Worm (Caenorhabditis elegans) whole organism, L2 larva: ENCODE results near the gene cld-9.
A peak's percentile ranks its signal among the peaks of the same experiment; 100 is the strongest.

Experiments used
- C34F6.9 ChIP-seq: fragments of 150-350 bp; optimal IDR thresholded peaks from 2 replicates; lab custom pipeline; 2014; ENCODE audit warnings: missing biosample characterization, missing genetic modification characterization
- F13H6.1 ChIP-seq: sonication (generic microtip); optimal IDR thresholded peaks from 2 replicates; lab custom pipeline; 2016; ENCODE audit warnings: missing genetic modification characterization, missing compliant biosample characterization
- Y55F3AM.14 ChIP-seq: fragments of 200-800 bp; sonication (Bioruptor generic); optimal IDR thresholded peaks from 2 replicates; lab custom pipeline; 2018; ENCODE audit warnings: mild to moderate bottlenecking, missing genetic modification characterization, missing compliant biosample characterization
- alr-1 ChIP-seq: fragments of 150-350 bp; optimal IDR thresholded peaks from 2 replicates; lab custom pipeline; 2014; ENCODE audit warnings: missing biosample characterization, missing genetic modification characterization
- aly-2 ChIP-seq: fragments of 150-350 bp; optimal IDR thresholded peaks from 2 replicates; lab custom pipeline; 2014; ENCODE audit warnings: missing biosample characterization, missing genetic modification characterization
- blmp-1 ChIP-seq: sonication (generic microtip); optimal IDR thresholded peaks from 2 replicates; lab custom pipeline; 2017; ENCODE audit warnings: missing genetic modification characterization, mild to moderate bottlenecking, missing compliant biosample characterization, antibody characterized with exemption, moderate library complexity; ENCODE audit not compliant: insufficient read depth
- ceh-16 ChIP-seq: fragments of 150-350 bp; optimal IDR thresholded peaks from 2 replicates; lab custom pipeline; 2014; ENCODE audit warnings: missing biosample characterization, missing genetic modification characterization
- ceh-82 ChIP-seq: fragments of 150-350 bp; optimal IDR thresholded peaks from 2 replicates; lab custom pipeline; 2014; ENCODE audit warnings: missing biosample characterization, missing genetic modification characterization
- crh-2 ChIP-seq: sonication (generic microtip); optimal IDR thresholded peaks from 2 replicates; lab custom pipeline; 2017; ENCODE audit warnings: missing biosample characterization, missing genetic modification characterization
- dmd-4 ChIP-seq: sonication (generic microtip); optimal IDR thresholded peaks from 2 replicates; lab custom pipeline; 2017; ENCODE audit warnings: missing biosample characterization, missing genetic modification characterization
- elt-3 ChIP-seq: sonication (generic microtip); optimal IDR thresholded peaks from 2 replicates; lab custom pipeline; 2017; ENCODE audit warnings: missing biosample characterization, missing genetic modification characterization
- fos-1 ChIP-seq: fragments of 150-350 bp; optimal IDR thresholded peaks from 2 replicates; lab custom pipeline; 2014; ENCODE audit warnings: missing biosample characterization, missing genetic modification characterization
- gmeb-1 ChIP-seq: fragments of 150-350 bp; optimal IDR thresholded peaks from 2 replicates; lab custom pipeline; 2014; ENCODE audit warnings: missing biosample characterization, missing genetic modification characterization
- mab-5 ChIP-seq: fragments of 150-350 bp; optimal IDR thresholded peaks from 2 replicates; lab custom pipeline; 2014; ENCODE audit warnings: missing biosample characterization, missing genetic modification characterization
- mdl-1 ChIP-seq, 2 experiments: fragments of 150-350 bp in 1 of 2; sonication (generic microtip) in 1 of 2; optimal IDR thresholded peaks; 2 replicates each; lab custom pipeline; 2017; ENCODE audit warnings: missing biosample characterization in 2 of 2, missing genetic modification characterization in 2 of 2
- nhr-11 ChIP-seq: fragments of 150-350 bp; optimal IDR thresholded peaks from 2 replicates; lab custom pipeline; 2014; ENCODE audit warnings: missing biosample characterization, missing genetic modification characterization
- nhr-12 ChIP-seq: fragments of 150-350 bp; optimal IDR thresholded peaks from 2 replicates; lab custom pipeline; 2014; ENCODE audit warnings: missing biosample characterization, missing genetic modification characterization
- nhr-129 ChIP-seq: fragments of 150-350 bp; optimal IDR thresholded peaks from 2 replicates; lab custom pipeline; 2014; ENCODE audit warnings: missing biosample characterization, missing genetic modification characterization
- nhr-21 ChIP-seq: fragments of 150-350 bp; optimal IDR thresholded peaks from 2 replicates; lab custom pipeline; 2014; ENCODE audit warnings: missing biosample characterization, missing genetic modification characterization
- nhr-23 ChIP-seq: fragments of 150-350 bp; optimal IDR thresholded peaks from 2 replicates; lab custom pipeline; 2014; ENCODE audit warnings: missing biosample characterization, missing genetic modification reagents, missing genetic modification characterization
- nhr-237 ChIP-seq: fragments of 150-350 bp; optimal IDR thresholded peaks from 2 replicates; lab custom pipeline; 2014; ENCODE audit warnings: missing biosample characterization, missing genetic modification characterization
- peb-1 ChIP-seq: fragments of 150-350 bp; optimal IDR thresholded peaks from 2 replicates; lab custom pipeline; 2014; ENCODE audit warnings: missing biosample characterization, missing genetic modification characterization
- sem-4 ChIP-seq: fragments of 150-350 bp; optimal IDR thresholded peaks from 2 replicates; lab custom pipeline; 2014; ENCODE audit warnings: missing biosample characterization, missing genetic modification reagents, missing genetic modification characterization
- skn-1 ChIP-seq: sonication (generic microtip); optimal IDR thresholded peaks from 2 replicates; lab custom pipeline; 2017; ENCODE audit warnings: missing biosample characterization, missing genetic modification characterization
- sma-3 ChIP-seq: sonication (generic microtip); optimal IDR thresholded peaks from 2 replicates; lab custom pipeline; 2016; ENCODE audit warnings: missing genetic modification reagents, missing genetic modification characterization, missing compliant biosample characterization
- sma-9 ChIP-seq, 2 experiments: fragments of 150-350 bp in 1 of 2; sonication (generic microtip) in 1 of 2; optimal IDR thresholded peaks; 2 replicates each; lab custom pipeline; 2014 to 2016; ENCODE audit warnings: missing genetic modification characterization in 2 of 2, mild to moderate bottlenecking in 1 of 2, missing biosample characterization in 1 of 2, missing compliant biosample characterization in 1 of 2, missing genetic modification reagents in 1 of 2, moderate library complexity in 1 of 2
- snpc-4 ChIP-seq: fragments of 150-350 bp; optimal IDR thresholded peaks from 2 replicates; lab custom pipeline; 2014; ENCODE audit warnings: missing biosample characterization, missing genetic modification characterization
- unc-55 ChIP-seq: fragments of 150-350 bp; sonication (generic microtip); optimal IDR thresholded peaks from 3 replicates; lab custom pipeline; 2014; ENCODE audit warnings: missing biosample characterization, missing genetic modification reagents, missing genetic modification characterization
- unc-62 ChIP-seq: fragments of 150-350 bp; optimal IDR thresholded peaks from 2 replicates; lab custom pipeline; 2014; ENCODE audit warnings: missing biosample characterization, missing genetic modification reagents, missing genetic modification characterization
- ztf-1 ChIP-seq: fragments of 200-800 bp; sonication (Bioruptor generic); conservative IDR thresholded peaks from 2 replicates; pipeline ENCODE4 v1.3.6; 2022; ENCODE audit warnings: missing genetic modification characterization, missing compliant biosample characterization

The cld-9 gene

ce11 chrV:13748658-13749057 lies 3.0 kb downstream of the cld-9 start, which contains the start of gene F35E12.10:
Gene F35E12.10, minus strand, starts transcription at chrV:13748758.
- TF ChIP-seq elt-3 (tag; lab: Kevin White, UChicago) (no peak), unc-55 (GFP tag; lab: Kevin White, UChicago) (no peak), mab-5 (tag; lab: Kevin White, UChicago) (no peak), Y55F3AM.14 (no peak), nhr-11 (no peak), unc-62 (GFP tag; lab: Kevin White, UChicago) (no peak), peb-1 (tag; lab: Kevin White, UChicago) (no peak), nhr-21 (tag; lab: Kevin White, UChicago) (no peak), nhr-237 (tag; lab: Kevin White, UChicago) (no peak), sem-4 (tag; lab: Kevin White, UChicago) (no peak)
- TF ChIP-seq, all 48 proteins: peak for 0

ce11 chrV:13744901-13745300 lies 6.8 kb downstream of the cld-9 start, which contains the start of gene F35E12.9:
Gene F35E12.9, minus strand, starts transcription at chrV:13745127.
- TF ChIP-seq fos-1 (tag; lab: Kevin White, UChicago): peak; percentile 98
- TF ChIP-seq nhr-23 (tag; lab: Kevin White, UChicago): no peak
- no peak for TF ChIP-seq aly-2 (tag; lab: Kevin White, UChicago)
- peak; percentile 46 for TF ChIP-seq skn-1 (tag; lab: Kevin White, UChicago)
- peak; percentile 3 for TF ChIP-seq F13H6.1 (tag; lab: Kevin White, UChicago)
- TF ChIP-seq sma-9 (GFP tag; optimal IDR thresholded peaks at IDR 0.05; lab: Kevin White, UChicago): peak; percentile 22
- no peak for TF ChIP-seq sma-9 (tag; optimal IDR thresholded peaks at IDR 0.05; lab: Kevin White, UChicago)
- no peak for TF ChIP-seq ztf-1
- peak; percentile 20 for TF ChIP-seq crh-2
- peak; percentile 40 for TF ChIP-seq gmeb-1 (tag; lab: Kevin White, UChicago)
- TF ChIP-seq C34F6.9 (tag; lab: Kevin White, UChicago): no peak
- TF ChIP-seq, all 48 proteins: peak for 6

- TF ChIP-seq C34F6.9 (tag; lab: Kevin White, UChicago) (no peak), sma-9 (GFP tag; optimal IDR thresholded peaks at IDR 0.05; lab: Kevin White, UChicago) (peak; percentile 40), sma-9 (tag; optimal IDR thresholded peaks at IDR 0.05; lab: Kevin White, UChicago) (no peak), crh-2 (no peak), dmd-4 (no peak), ceh-82 (tag; lab: Kevin White, UChicago) (no peak), mdl-1 (tag; optimal IDR thresholded peaks at IDR 0.05; lab: Kevin White, UChicago) (no peak), mab-5 (tag; lab: Kevin White, UChicago) (no peak), snpc-4 (tag; lab: Kevin White, UChicago) (no peak), fos-1 (tag; lab: Kevin White, UChicago) (peak; percentile 51), ceh-16 (tag; lab: Kevin White, UChicago) (no peak), nhr-21 (tag; lab: Kevin White, UChicago) (no peak)
Measured at ce11 chrV:13739901-13740300, 11.8 kb downstream of the cld-9 start.

- TF ChIP-seq blmp-1 (tag; lab: Kevin White, UChicago) (no peak), nhr-11 (no peak), mab-5 (tag; lab: Kevin White, UChicago) (no peak), alr-1 (tag; lab: Kevin White, UChicago) (no peak), sem-4 (tag; lab: Kevin White, UChicago) (no peak)
Measured at ce11 chrV:13738374-13738773, 13.3 kb downstream of the cld-9 start, which contains the start of gene irg-5. Gene irg-5, minus strand, starts transcription at chrV:13738474.

DNA sequence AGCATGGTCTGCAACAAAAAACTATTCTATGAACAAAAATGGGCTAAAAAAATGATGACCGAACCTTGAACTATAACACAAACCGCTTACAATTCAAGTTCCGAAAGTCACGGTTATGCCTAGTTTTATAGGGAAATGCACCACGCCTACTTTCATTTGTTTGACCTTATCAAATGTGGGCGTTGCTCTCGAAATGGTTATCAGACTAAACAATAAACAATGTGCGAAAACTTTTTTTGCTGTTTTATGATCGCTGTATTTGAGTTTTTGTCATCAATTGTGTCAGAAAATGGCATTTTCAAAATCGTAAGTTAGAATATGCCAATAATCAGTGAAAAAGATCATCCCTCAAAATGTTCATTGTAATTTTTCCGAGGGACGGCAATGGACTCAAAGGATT lies 15.5 kb downstream of the cld-9 start, which contains the start of gene F35E12.6:
Gene F35E12.6, minus strand, starts transcription at position 101 of the 400 bp plus-strand sequence.
- TF ChIP-seq C34F6.9 (tag; lab: Kevin White, UChicago): no peak
- no peak for TF ChIP-seq nhr-12 (tag; lab: Kevin White, UChicago)
- no peak for TF ChIP-seq Y55F3AM.14
- TF ChIP-seq sma-3: no peak
- TF ChIP-seq alr-1 (tag; lab: Kevin White, UChicago): no peak
- TF ChIP-seq nhr-129 (tag; lab: Kevin White, UChicago): no peak
- peak; percentile 19 for TF ChIP-seq fos-1 (tag; lab: Kevin White, UChicago)

ce11 chrV:13730762-13731161 lies 20.9 kb downstream of the cld-9 start, which contains the start of gene dct-17:
Gene dct-17, minus strand, starts transcription at chrV:13730784.
- TF ChIP-seq nhr-129 (tag; lab: Kevin White, UChicago) (no peak), skn-1 (tag; lab: Kevin White, UChicago) (peak; percentile 48), fos-1 (tag; lab: Kevin White, UChicago) (peak; percentile 91)
